Worm (Caenorhabditis elegans): ENCODE measurements around the gene ZK550.2.

Gene ZK550.2

ce11 chrIV:17253435-17253834 is 8.1 kb downstream of the ZK550.2 start:
- TF ChIP-seq pha-4 (tag; optimal IDR thresholded peaks at IDR 0.05) (no peak), unc-62 (GFP tag; optimal IDR thresholded peaks at IDR 0.05) (no peak), ztf-11 (tag; optimal IDR thresholded peaks at IDR 0.05) (no peak), flh-1 (GFP tag; optimal IDR thresholded peaks at IDR 0.05) (no peak), nhr-12 (tag; optimal IDR thresholded peaks at IDR 0.05) (no peak), ceh-39 (tag; optimal IDR thresholded peaks at IDR 0.05) (no peak), cnd-1 (tag; optimal IDR thresholded peaks at IDR 0.05) (no peak), sem-2 (GFP tag; optimal IDR thresholded peaks at IDR 0.05) (no peak), zip-8 (tag; optimal IDR thresholded peaks at IDR 0.05) (no peak), unc-39 (tag; optimal IDR thresholded peaks at IDR 0.05) (no peak), unc-120 (tag; optimal IDR thresholded peaks at IDR 0.05; ENCODE audit: poor library complexity, severe bottlenecking) (no peak), tbx-8 (GFP tag; optimal IDR thresholded peaks at IDR 0.05) (no peak), ham-2 (GFP tag; optimal IDR thresholded peaks at IDR 0.05) (no peak), drap-1 (GFP tag; optimal IDR thresholded peaks at IDR 0.05) (no peak), snpc-4 (tag; optimal IDR thresholded peaks at IDR 0.05) (no peak), ceh-43 (GFP tag; optimal IDR thresholded peaks at IDR 0.05) (no peak), nhr-28 (tag; optimal IDR thresholded peaks at IDR 0.05) (no peak), mls-2 (tag; optimal IDR thresholded peaks at IDR 0.05) (no peak), ceh-83 (GFP tag; optimal IDR thresholded peaks at IDR 0.05) (no peak), elt-3 (tag; optimal IDR thresholded peaks at IDR 0.05) (no peak)

ce11 chrIV:17255001-17255400 is 9.6 kb downstream of the ZK550.2 start, which contains the start of gene gtf-2E1:
TSS of gene gtf-2E1 (plus strand) at chrIV:17255301.
- TF ChIP-seq nhr-12 (tag; optimal IDR thresholded peaks at IDR 0.05) (no peak), hlh-1 (tag; optimal IDR thresholded peaks at IDR 0.05) (no peak), drap-1 (GFP tag; optimal IDR thresholded peaks at IDR 0.05) (no peak), elt-3 (tag; optimal IDR thresholded peaks at IDR 0.05) (no peak)

ce11 chrIV:17258824-17259223 is 13.4 kb downstream of the ZK550.2 start:
- TF ChIP-seq lsy-2 (tag; optimal IDR thresholded peaks at IDR 0.05) (no peak), nhr-28 (tag; optimal IDR thresholded peaks at IDR 0.05) (no peak), mab-5 (tag; optimal IDR thresholded peaks at IDR 0.05) (no peak), zip-8 (tag; optimal IDR thresholded peaks at IDR 0.05) (no peak), elt-3 (tag; optimal IDR thresholded peaks at IDR 0.05) (no peak), flh-1 (GFP tag; optimal IDR thresholded peaks at IDR 0.05) (no peak)

- TF ChIP-seq unc-62 (GFP tag; optimal IDR thresholded peaks at IDR 0.05) (no peak), ceh-83 (GFP tag; optimal IDR thresholded peaks at IDR 0.05) (no peak), ceh-39 (tag; optimal IDR thresholded peaks at IDR 0.05) (no peak), nhr-12 (tag; optimal IDR thresholded peaks at IDR 0.05) (no peak), ztf-11 (tag; optimal IDR thresholded peaks at IDR 0.05) (no peak), M03D4.4 (tag; optimal IDR thresholded peaks at IDR 0.05) (no peak)
These were observed 13.9 kb downstream of the ZK550.2 start, which contains the start of gene phyh-1 for ce11 chrIV:17259310-17259709. TSS of gene phyh-1 (minus strand) at chrIV:17259410.

ce11 chrIV:17262385-17262784 is 17.0 kb downstream of the ZK550.2 start, which contains the start of gene ZK550.6:
TSS of gene ZK550.6 (minus strand) at chrIV:17262485.
- TF ChIP-seq ceh-83 (GFP tag; optimal IDR thresholded peaks at IDR 0.05) (no peak), zip-8 (tag; optimal IDR thresholded peaks at IDR 0.05) (no peak), flh-1 (GFP tag; optimal IDR thresholded peaks at IDR 0.05) (no peak), ceh-39 (tag; optimal IDR thresholded peaks at IDR 0.05) (no peak), bed-3 (GFP tag; optimal IDR thresholded peaks at IDR 0.05) (no peak), lsy-2 (tag; optimal IDR thresholded peaks at IDR 0.05) (no peak), mls-2 (tag; optimal IDR thresholded peaks at IDR 0.05) (no peak), cnd-1 (tag; optimal IDR thresholded peaks at IDR 0.05) (no peak), drap-1 (GFP tag; optimal IDR thresholded peaks at IDR 0.05) (no peak), M03D4.4 (tag; optimal IDR thresholded peaks at IDR 0.05) (no peak), blmp-1 (tag; optimal IDR thresholded peaks at IDR 0.05) (no peak), unc-62 (GFP tag; optimal IDR thresholded peaks at IDR 0.05) (no peak), nhr-28 (tag; optimal IDR thresholded peaks at IDR 0.05) (no peak), elt-1 (tag; optimal IDR thresholded peaks at IDR 0.05; ENCODE audit: borderline replicate concordance, insufficient read depth) (no peak), ham-2 (GFP tag; optimal IDR thresholded peaks at IDR 0.05) (no peak), hlh-1 (tag; optimal IDR thresholded peaks at IDR 0.05) (no peak), sptf-1 (tag; optimal IDR thresholded peaks at IDR 0.05) (no peak), tbx-8 (GFP tag; optimal IDR thresholded peaks at IDR 0.05) (no peak), mab-5 (tag; optimal IDR thresholded peaks at IDR 0.05) (no peak)

- TF ChIP-seq sem-2 (GFP tag; optimal IDR thresholded peaks at IDR 0.05), result no peak
- no peak for TF ChIP-seq hlh-1 (tag; optimal IDR thresholded peaks at IDR 0.05)
- no peak for TF ChIP-seq nhr-237 (tag; optimal IDR thresholded peaks at IDR 0.05)
- no peak for TF ChIP-seq ceh-39 (tag; optimal IDR thresholded peaks at IDR 0.05)
- no peak for TF ChIP-seq zip-8 (tag; optimal IDR thresholded peaks at IDR 0.05)
- TF ChIP-seq nhr-28 (tag; optimal IDR thresholded peaks at IDR 0.05), result no peak
- no peak for TF ChIP-seq ces-1 (GFP tag; optimal IDR thresholded peaks at IDR 0.05)
These were observed 18.3 kb downstream of the ZK550.2 start for ce11 chrIV:17263714-17264113.

All from whole organism, mixed stage, embryonic.